Fruit fly (Drosophila melanogaster): ENCODE measurements around the gene CG32081.

The CG32081 gene

DNA sequence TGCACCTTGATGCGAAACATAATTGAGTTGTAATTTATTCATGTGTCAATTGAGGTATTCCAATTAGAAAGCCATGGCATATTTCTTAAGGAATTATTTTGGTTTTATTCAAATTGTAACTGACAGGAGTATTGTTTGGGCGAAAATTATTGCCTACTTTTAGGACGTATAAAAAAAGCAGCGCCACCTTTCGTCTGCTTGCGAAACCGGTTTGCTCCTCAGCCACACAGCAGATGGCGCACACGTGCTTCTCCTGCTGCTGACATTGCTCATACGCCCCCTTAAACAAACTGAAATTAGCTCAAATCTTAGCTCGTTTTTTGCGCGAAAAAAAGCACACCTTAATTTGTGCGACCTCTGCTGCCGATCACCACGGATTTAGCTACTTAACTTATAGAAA, 20.5 kb downstream of the CG32081 start (continued):
- peak; percentile 61 for TF ChIP-seq sug (tag; optimal IDR thresholded peaks at IDR 0.05)
- TF ChIP-seq CG17328 (GFP tag; IDR thresholded peaks at IDR 0.05), result peak; percentile 75
- peak; percentile 9 for TF ChIP-seq slou (GFP tag; optimal IDR thresholded peaks at IDR 0.05)
- TF ChIP-seq Dip2 (GFP tag; IDR thresholded peaks at IDR 0.05), result no peak
- peak; percentile 43; the same call in 1 of the 3 replicates for TF ChIP-seq z (GFP tag; IDR thresholded peaks at IDR 0.05)
- no peak for TF ChIP-seq Sry-β (GFP tag; optimal IDR thresholded peaks at IDR 0.05)
- TF ChIP-seq CG33213 (GFP tag; optimal IDR thresholded peaks at IDR 0.05), result peak; percentile 85
- peak; percentile 63 for TF ChIP-seq CG18262 (tag; optimal IDR thresholded peaks at IDR 0.05)
- peak; percentile 62 for TF ChIP-seq gem (tag; optimal IDR thresholded peaks at IDR 0.05)
- peak; percentile 48 for TF ChIP-seq Dek (tag; optimal IDR thresholded peaks at IDR 0.05)
- no peak for TF ChIP-seq danr (GFP tag; IDR thresholded peaks at IDR 0.05)
- peak; percentile 50; the same call in 1 of the 2 replicates for TF ChIP-seq CG43689 (GFP tag; IDR thresholded peaks at IDR 0.05)
- no peak for TF ChIP-seq bigmax (GFP tag; optimal IDR thresholded peaks at IDR 0.05)
- TF ChIP-seq CTCF (GFP tag; optimal IDR thresholded peaks at IDR 0.05), result peak; percentile 99
- TF ChIP-seq h (optimal IDR thresholded peaks at IDR 0.05), result no peak
- TF ChIP-seq B-H2 (GFP tag; optimal IDR thresholded peaks at IDR 0.05), result peak; percentile 71
- TF ChIP-seq CG10267 (tag; optimal IDR thresholded peaks at IDR 0.05), result peak; percentile 57
- 0 out of 3 replicates have a peak, but pooled peaks have one; percentile 9 for TF ChIP-seq CG6791 (GFP tag; IDR thresholded peaks at IDR 0.05; ENCODE audit: partially characterized antibody)
- TF ChIP-seq Camta (GFP tag; optimal IDR thresholded peaks at IDR 0.05), result peak; percentile 76
- no peak for TF ChIP-seq tna (GFP tag; IDR thresholded peaks at IDR 0.05; ENCODE audit: partially characterized antibody)
- TF ChIP-seq CG17829 (tag; optimal IDR thresholded peaks at IDR 0.05), result peak; percentile 82
- TF ChIP-seq CG4404 (GFP tag; IDR thresholded peaks at IDR 0.05), result no peak; the same call in 1 of the 2 replicates
- TF ChIP-seq CG3726 (GFP tag; IDR thresholded peaks at IDR 0.05), result no peak
- no peak for TF ChIP-seq CG2889 (GFP tag; IDR thresholded peaks at IDR 0.05)
- TF ChIP-seq fd102C (GFP tag; optimal IDR thresholded peaks at IDR 0.05), result peak; percentile 56
- TF ChIP-seq cg (GFP tag; optimal IDR thresholded peaks at IDR 0.05), result no peak
- no peak for TF ChIP-seq MESR4 (GFP tag; optimal IDR thresholded peaks at IDR 0.05)
- peak; percentile 60 for TF ChIP-seq CG10366 (GFP tag; IDR thresholded peaks at IDR 0.05)
- peak; percentile 30 for TF ChIP-seq Hey (tag; optimal IDR thresholded peaks at IDR 0.05)
- TF ChIP-seq D19A (tag; optimal IDR thresholded peaks at IDR 0.05), result peak; percentile 42
- TF ChIP-seq bsh (GFP tag; optimal IDR thresholded peaks at IDR 0.05), result peak in 1 of 2 experiments; percentile 72
- peak; percentile 84 for TF ChIP-seq lmd (GFP tag; IDR thresholded peaks at IDR 0.05)
- TF ChIP-seq CG6175 (GFP tag; IDR thresholded peaks at IDR 0.05), result 0 out of 3 replicates have a peak, but pooled peaks have one; percentile 64
- peak; percentile 8 to 91 for TF ChIP-seq insv (GFP tag; optimal IDR thresholded peaks at IDR 0.05)
- TF ChIP-seq CG12942 (GFP tag; optimal IDR thresholded peaks at IDR 0.05), result peak; percentile 57
- TF ChIP-seq CG6654 (GFP tag; optimal IDR thresholded peaks at IDR 0.05), result peak; percentile 36
- TF ChIP-seq jumu (GFP tag; optimal IDR thresholded peaks at IDR 0.05), result peak; percentile 63
- TF ChIP-seq CG15269 (tag; optimal IDR thresholded peaks at IDR 0.05), result peak; percentile 55
- TF ChIP-seq CG9797 (GFP tag; optimal IDR thresholded peaks at IDR 0.05), result no peak
- peak; percentile 86 for TF ChIP-seq onecut (GFP tag; IDR thresholded peaks at IDR 0.05)
- no peak for TF ChIP-seq sd (tag; optimal IDR thresholded peaks at IDR 0.05)
- TF ChIP-seq CG34224 (GFP tag; IDR thresholded peaks at IDR 0.05; ENCODE audit: partially characterized antibody), result no peak
- peak; percentile 62 for TF ChIP-seq CG1602 (GFP tag; optimal IDR thresholded peaks at IDR 0.05)
- peak; percentile 12 for TF ChIP-seq YL-1 (GFP tag; optimal IDR thresholded peaks at IDR 0.05)
- TF ChIP-seq zen (tag; optimal IDR thresholded peaks at IDR 0.05), result peak; percentile 72
- TF ChIP-seq gro (GFP tag; optimal IDR thresholded peaks at IDR 0.05), result no peak
- no peak; the same call in 2 of the 3 replicates for TF ChIP-seq B-H1 (GFP tag; IDR thresholded peaks at IDR 0.05)
- no peak for TF ChIP-seq Nf-YB (GFP tag; optimal IDR thresholded peaks at IDR 0.05)
- peak; percentile 86 for TF ChIP-seq Ptx1 (GFP tag; IDR thresholded peaks at IDR 0.05)
- no peak for TF ChIP-seq ham (GFP tag; IDR thresholded peaks at IDR 0.05)
- TF ChIP-seq CG13775 (GFP tag; optimal IDR thresholded peaks at IDR 0.05), result peak; percentile 51
- TF ChIP-seq CG7372 (GFP tag; IDR thresholded peaks at IDR 0.05), result peak; percentile 99

All from whole organism, embryonic.